Fruit fly (Drosophila melanogaster): ENCODE measurements around the gene CG9636.

Gene CG9636

dm6 chr3R:8197137-8197536 is 46.5 kb downstream of the CG9636 start (continued):
- TF ChIP-seq D19B (GFP tag; optimal IDR thresholded peaks at IDR 0.05) (no peak), gcm (GFP tag; optimal IDR thresholded peaks at IDR 0.05) (no peak), CG31365 (tag; optimal IDR thresholded peaks at IDR 0.05) (no peak), Camta (GFP tag; optimal IDR thresholded peaks at IDR 0.05) (no peak), toy (GFP tag; IDR thresholded peaks at IDR 0.05) (no peak), tin (GFP tag; optimal IDR thresholded peaks at IDR 0.05) (peak; percentile 24), Poxn (GFP tag; IDR thresholded peaks at IDR 0.05) (no peak), sens (GFP tag) (peak; percentile 88), CG4404 (GFP tag; IDR thresholded peaks at IDR 0.05) (peak; percentile 79), CG1602 (GFP tag; optimal IDR thresholded peaks at IDR 0.05) (no peak), Hr3 (GFP tag; optimal IDR thresholded peaks at IDR 0.05) (no peak), CG11456 (GFP tag; IDR thresholded peaks at IDR 0.05) (no peak), schlank (tag; optimal IDR thresholded peaks at IDR 0.05) (no peak), CG11398 (GFP tag; optimal IDR thresholded peaks at IDR 0.05) (no peak), CG17612 (GFP tag; IDR thresholded peaks at IDR 0.05) (no peak), bcd (GFP tag; optimal IDR thresholded peaks at IDR 0.05) (no peak), CkIIα-i1 (GFP tag; IDR thresholded peaks at IDR 0.05) (no peak), zfh2 (GFP tag; optimal IDR thresholded peaks at IDR 0.05) (no peak), Ets65A (GFP tag) (no peak), CG15514 (GFP tag; optimal IDR thresholded peaks at IDR 0.05) (no peak), CG2202 (tag; optimal IDR thresholded peaks at IDR 0.05) (peak; percentile 38), CG17359 (tag; optimal IDR thresholded peaks at IDR 0.05) (no peak), Oaz (GFP tag; IDR thresholded peaks at IDR 0.05) (no peak), phol (tag; optimal IDR thresholded peaks at IDR 0.05) (peak; percentile 39), pan (optimal IDR thresholded peaks at IDR 0.05) (no peak), pan (GFP tag; optimal IDR thresholded peaks at IDR 0.05 in 1 of 2, IDR thresholded peaks at IDR 0.05 in 1 of 2) (peak in 1 of 2 experiments; percentile 14), wdn (GFP tag; IDR thresholded peaks at IDR 0.05) (no peak), C15 (GFP tag; IDR thresholded peaks at IDR 0.05) (no peak), GATAe (GFP tag; conservative IDR thresholded peaks at IDR 0.05) (no peak), Oli (tag; optimal IDR thresholded peaks at IDR 0.05) (no peak), CG17361 (GFP tag; IDR thresholded peaks at IDR 0.05) (0 out of 3 replicates have a peak, but pooled peaks have one; percentile 11), Aef1 (GFP tag; IDR thresholded peaks at IDR 0.05) (no peak), Ada2b (GFP tag; IDR thresholded peaks at IDR 0.05) (no peak), CG12155 (GFP tag; optimal IDR thresholded peaks at IDR 0.05) (no peak), nerfin-1 (tag; optimal IDR thresholded peaks at IDR 0.05) (no peak), ro (GFP tag; IDR thresholded peaks at IDR 0.05) (no peak), CG14710 (tag; optimal IDR thresholded peaks at IDR 0.05) (peak; percentile 42), CG10366 (GFP tag; IDR thresholded peaks at IDR 0.05) (no peak), run (tag; optimal IDR thresholded peaks at IDR 0.05) (no peak), CG12104 (GFP tag; optimal IDR thresholded peaks at IDR 0.05) (no peak), inv (GFP tag; IDR thresholded peaks at IDR 0.05; ENCODE audit: partially characterized antibody) (no peak), fu2 (GFP tag; optimal IDR thresholded peaks at IDR 0.05) (no peak), az2 (GFP tag; optimal IDR thresholded peaks at IDR 0.05) (peak; percentile 18), tll (GFP tag; optimal IDR thresholded peaks at IDR 0.05) (no peak), trem (tag; optimal IDR thresholded peaks at IDR 0.05) (peak; percentile 37), CG33557 (GFP tag; optimal IDR thresholded peaks at IDR 0.05) (peak; percentile 20), corto (GFP tag; optimal IDR thresholded peaks at IDR 0.05) (no peak), crp (GFP tag; optimal IDR thresholded peaks at IDR 0.05) (no peak), pzg (GFP tag; optimal IDR thresholded peaks at IDR 0.05) (no peak), psq (GFP tag; optimal IDR thresholded peaks at IDR 0.05) (no peak), CG10565 (GFP tag; optimal IDR thresholded peaks at IDR 0.05) (no peak), Doc2 (GFP tag; IDR thresholded peaks at IDR 0.05) (no peak)

All from whole organism, embryonic.